Fruit fly (Drosophila melanogaster): Measurements from ENCODE around the gene CG5835.
A peak's percentile ranks its signal among the peaks of the same experiment; 100 is the strongest.

CG5835 gene

dm6 chr3R:19164873-19165456 is 11.5 kb upstream of the CG5835 start (continued):
- TF ChIP-seq dac (GFP tag; optimal IDR thresholded peaks at IDR 0.05) (no peak), CG9139 (GFP tag; optimal IDR thresholded peaks at IDR 0.05) (no peak), CG11762 (GFP tag; optimal IDR thresholded peaks at IDR 0.05; ENCODE audit: insufficient read depth) (peak; percentile 3), dsx (GFP tag; optimal IDR thresholded peaks at IDR 0.05; ENCODE audit: poor library complexity, severe bottlenecking) (no peak), spab (GFP tag; optimal IDR thresholded peaks at IDR 0.05) (no peak), eg (GFP tag; IDR thresholded peaks at IDR 0.05) (peak; percentile 66), net (GFP tag; optimal IDR thresholded peaks at IDR 0.05) (peak; percentile 51), Met (GFP tag; optimal IDR thresholded peaks at IDR 0.05) (peak; percentile 66)

dm6 chr3R:19163972-19164819 is 10.7 kb upstream of the CG5835 start, which contains the start of gene sqz:
TSS of gene sqz (plus strand) at chr3R:19164211.
- TF ChIP-seq CG16779 (tag; optimal IDR thresholded peaks at IDR 0.05) = peak; percentile 82
- TF ChIP-seq Sox14 (GFP tag; optimal IDR thresholded peaks at IDR 0.05) = peak; percentile 31
- peak; percentile 56 for TF ChIP-seq topi (GFP tag; optimal IDR thresholded peaks at IDR 0.05)
- TF ChIP-seq CG9139 (GFP tag; optimal IDR thresholded peaks at IDR 0.05) = peak; percentile 89
- TF ChIP-seq CG32006 (GFP tag; optimal IDR thresholded peaks at IDR 0.05) = peak; percentile 62
- TF ChIP-seq CG3032 (tag; optimal IDR thresholded peaks at IDR 0.05) = peak; percentile 72
- peak; percentile 51 for TF ChIP-seq Met (GFP tag; optimal IDR thresholded peaks at IDR 0.05)
- peak; percentile 51 for TF ChIP-seq fkh (GFP tag; optimal IDR thresholded peaks at IDR 0.05)
- peak; percentile 30 to 58 for TF ChIP-seq salr (GFP tag; optimal IDR thresholded peaks at IDR 0.05)
- TF ChIP-seq CG6808 (GFP tag; optimal IDR thresholded peaks at IDR 0.05) = peak; percentile 88
- peak; percentile 50 for TF ChIP-seq esn (GFP tag; optimal IDR thresholded peaks at IDR 0.05)
- TF ChIP-seq CG6854 (GFP tag; optimal IDR thresholded peaks at IDR 0.05) = peak; percentile 87
- TF ChIP-seq Blimp-1 (GFP tag; optimal IDR thresholded peaks at IDR 0.05) = peak; percentile 64
- peak; percentile 38 for TF ChIP-seq CG11762 (GFP tag; optimal IDR thresholded peaks at IDR 0.05; ENCODE audit: insufficient read depth)
- TF ChIP-seq CG10631 (GFP tag; optimal IDR thresholded peaks at IDR 0.05) = no peak
- no peak for TF ChIP-seq CG11902 (GFP tag; optimal IDR thresholded peaks at IDR 0.05)
- peak; percentile 74 for TF ChIP-seq CG1621 (tag; optimal IDR thresholded peaks at IDR 0.05)
- TF ChIP-seq fd85E (GFP tag; optimal IDR thresholded peaks at IDR 0.05) = peak; percentile 73
- TF ChIP-seq Eip75B (GFP tag; optimal IDR thresholded peaks at IDR 0.05) = peak; percentile 72
- TF ChIP-seq Hr4 (GFP tag; optimal IDR thresholded peaks at IDR 0.05) = peak; percentile 9
- peak; percentile 47 for TF ChIP-seq CG34406 (GFP tag; optimal IDR thresholded peaks at IDR 0.05)
- peak; percentile 12 for TF ChIP-seq CG4318 (GFP tag; optimal IDR thresholded peaks at IDR 0.05)
- peak; percentile 81 for TF ChIP-seq spab (GFP tag; optimal IDR thresholded peaks at IDR 0.05)
- no peak for TF ChIP-seq Hr39 (GFP tag; optimal IDR thresholded peaks at IDR 0.05)
- TF ChIP-seq acj6 (GFP tag; optimal IDR thresholded peaks at IDR 0.05) = no peak
- TF ChIP-seq Smox (GFP tag; optimal IDR thresholded peaks at IDR 0.05) = no peak
- TF ChIP-seq CG6792 (GFP tag; optimal IDR thresholded peaks at IDR 0.05) = peak; percentile 24
- TF ChIP-seq Lpt (GFP tag; optimal IDR thresholded peaks at IDR 0.05) = peak; percentile 61
- TF ChIP-seq CG8119 (GFP tag; IDR thresholded peaks at IDR 0.05) = peak; percentile 80
- TF ChIP-seq dsx (GFP tag; optimal IDR thresholded peaks at IDR 0.05; ENCODE audit: poor library complexity, severe bottlenecking) = peak; percentile 84
- TF ChIP-seq net (GFP tag; optimal IDR thresholded peaks at IDR 0.05) = peak; percentile 77
- no peak for TF ChIP-seq Hr38 (GFP tag; optimal IDR thresholded peaks at IDR 0.05)
- TF ChIP-seq achi (GFP tag; optimal IDR thresholded peaks at IDR 0.05) = peak; percentile 45
- peak; percentile 54 for TF ChIP-seq svp (GFP tag)
- peak; percentile 52 for TF ChIP-seq fd59A (GFP tag; optimal IDR thresholded peaks at IDR 0.05)
- peak; percentile 81 for TF ChIP-seq Eip78C (GFP tag)
- TF ChIP-seq cyc (GFP tag; optimal IDR thresholded peaks at IDR 0.05) = no peak
- TF ChIP-seq dac (GFP tag; optimal IDR thresholded peaks at IDR 0.05) = peak; percentile 44
- peak; percentile 23 for TF ChIP-seq lz (GFP tag; optimal IDR thresholded peaks at IDR 0.05)
- TF ChIP-seq eg (GFP tag; IDR thresholded peaks at IDR 0.05) = peak; percentile 83
- peak; percentile 73; the same call in 1 of the 2 replicates for TF ChIP-seq CG15336 (GFP tag; IDR thresholded peaks at IDR 0.05)
- peak; percentile 86 for TF ChIP-seq CG6276 (GFP tag; optimal IDR thresholded peaks at IDR 0.05)
- TF ChIP-seq Gug (GFP tag; IDR thresholded peaks at IDR 0.05) = peak; percentile 44; the same call in 1 of the 2 replicates
- TF ChIP-seq CG31627 (GFP tag; optimal IDR thresholded peaks at IDR 0.05) = no peak
- peak; percentile 85 for TF ChIP-seq CG6163 (GFP tag; IDR thresholded peaks at IDR 0.05)

Data from whole organism, prepupa.